Fruit fly (Drosophila melanogaster) whole organism, embryonic: Measurements from ENCODE around the gene His3.3A.

Source experiments
- Asciz ChIP-seq: fragments of 200-800 bp; sonication (Bioruptor generic); optimal IDR thresholded peaks from 2 replicates; lab custom pipeline; 2017; ENCODE audit warnings: missing biosample characterization, mild to moderate bottlenecking, missing genetic modification characterization, missing genetic modification reagents
- BtbVII ChIP-seq: fragments of 200-800 bp; sonication (Bioruptor generic); optimal IDR thresholded peaks from 3 replicates; lab custom pipeline; 2017; ENCODE audit warnings: missing biosample characterization, mild to moderate bottlenecking, missing genetic modification characterization
- CG12299 ChIP-seq: fragments of 200-800 bp; sonication (Bioruptor generic); optimal IDR thresholded peaks from 2 replicates; lab custom pipeline; 2018; ENCODE audit warnings: missing biosample characterization, mild to moderate bottlenecking, missing genetic modification characterization
- CG15514 ChIP-seq: fragments of 200-800 bp; sonication (Bioruptor generic); optimal IDR thresholded peaks from 3 replicates; lab custom pipeline; 2017; ENCODE audit warnings: missing biosample characterization, missing genetic modification characterization, mild to moderate bottlenecking, moderate library complexity, missing genetic modification reagents
- CG16779 ChIP-seq: fragments of 200-800 bp; sonication (Bioruptor generic); IDR thresholded peaks from 2 replicates; pipeline ENCODE4 v1.3.6; 2022; ENCODE audit warnings: missing biosample characterization, missing genetic modification characterization
- CG17385 ChIP-seq: fragments of 200-800 bp; sonication (Bioruptor generic); optimal IDR thresholded peaks from 3 replicates; lab custom pipeline; 2018; ENCODE audit warnings: missing biosample characterization, mild to moderate bottlenecking, missing genetic modification characterization
- CG1792 ChIP-seq: fragments of 200-800 bp; sonication (Bioruptor generic); optimal IDR thresholded peaks from 2 replicates; lab custom pipeline; 2016; ENCODE audit warnings: missing biosample characterization, missing genetic modification characterization
- CG18619 ChIP-seq: fragments of 200-800 bp; sonication (Bioruptor generic); optimal IDR thresholded peaks from 3 replicates; lab custom pipeline; 2017; ENCODE audit warnings: missing biosample characterization, mild to moderate bottlenecking, missing genetic modification characterization
- CG4360 ChIP-seq: fragments of 200-800 bp; sonication (Bioruptor generic); IDR thresholded peaks from 2 replicates; pipeline ENCODE4 v1.3.6; 2022; ENCODE audit warnings: missing biosample characterization, missing genetic modification characterization
- CG5180 ChIP-seq: fragments of 200-800 bp; sonication (Bioruptor generic); optimal IDR thresholded peaks from 3 replicates; lab custom pipeline; 2017; ENCODE audit warnings: missing biosample characterization, missing genetic modification characterization, mild to moderate bottlenecking, moderate library complexity, missing genetic modification reagents
- CG6813 ChIP-seq: fragments of 200-800 bp; sonication (Bioruptor generic); optimal IDR thresholded peaks from 2 replicates; lab custom pipeline; 2017; ENCODE audit warnings: missing biosample characterization, missing genetic modification characterization, mild to moderate bottlenecking, moderate library complexity, missing genetic modification reagents
- CG7271 ChIP-seq: fragments of 200-800 bp; sonication (Bioruptor generic); optimal IDR thresholded peaks from 2 replicates; lab custom pipeline; 2018; ENCODE audit warnings: missing biosample characterization, mild to moderate bottlenecking, missing genetic modification characterization, moderate library complexity
- CG7556 ChIP-seq: fragments of 200-800 bp; sonication (Bioruptor generic); optimal IDR thresholded peaks from 2 replicates; lab custom pipeline; 2017; ENCODE audit warnings: missing biosample characterization, mild to moderate bottlenecking, missing genetic modification characterization
- CG7839 ChIP-seq: fragments of 200-800 bp; sonication (Bioruptor generic); optimal IDR thresholded peaks from 3 replicates; lab custom pipeline; 2018; ENCODE audit warnings: missing biosample characterization, mild to moderate bottlenecking, missing genetic modification characterization, moderate library complexity
- CG7987 ChIP-seq: fragments of 200-800 bp; sonication (Bioruptor generic); optimal IDR thresholded peaks from 2 replicates; lab custom pipeline; 2018; ENCODE audit warnings: missing biosample characterization, mild to moderate bottlenecking, missing genetic modification characterization, moderate library complexity
- CG8290 ChIP-seq, 3 experiments: fragments of 200-800 bp; sonication (Bioruptor generic); optimal IDR thresholded peaks; 2 replicates each; lab custom pipeline; 2016 to 2019; ENCODE audit warnings: missing biosample characterization in 3 of 3, missing genetic modification characterization in 3 of 3, mild to moderate bottlenecking in 2 of 3, moderate library complexity in 1 of 3
- CG8359 ChIP-seq: fragments of 200-800 bp; sonication (Bioruptor generic); optimal IDR thresholded peaks from 2 replicates; lab custom pipeline; 2017; ENCODE audit warnings: missing biosample characterization, mild to moderate bottlenecking, missing genetic modification characterization, borderline replicate concordance
- CG9437 ChIP-seq: fragments of 200-800 bp; sonication (Bioruptor generic); optimal IDR thresholded peaks from 2 replicates; lab custom pipeline; 2018; ENCODE audit warnings: missing biosample characterization, mild to moderate bottlenecking, missing genetic modification characterization
- Ets97D ChIP-seq: fragments of 200-800 bp; sonication (Bioruptor generic); optimal IDR thresholded peaks from 3 replicates; lab custom pipeline; 2016; ENCODE audit warnings: missing biosample characterization, missing genetic modification characterization
- Hand ChIP-seq: fragments of 200-800 bp; sonication (Bioruptor generic); optimal IDR thresholded peaks from 2 replicates; lab custom pipeline; 2017; ENCODE audit warnings: mild to moderate bottlenecking, missing biosample characterization, missing genetic modification reagents, missing genetic modification characterization
- Lim3 ChIP-seq: fragments of 200-800 bp; sonication (Bioruptor generic); IDR thresholded peaks from 2 replicates; pipeline ENCODE4 v1.3.6; 2022; ENCODE audit warnings: missing biosample characterization, missing genetic modification characterization
- MTF-1 ChIP-seq: fragments of 200-800 bp; sonication (Bioruptor generic); optimal IDR thresholded peaks from 2 replicates; lab custom pipeline; 2018; ENCODE audit warnings: missing biosample characterization, mild to moderate bottlenecking, missing genetic modification characterization, borderline replicate concordance
- NfI ChIP-seq: fragments of 200-800 bp; sonication (Bioruptor generic); optimal IDR thresholded peaks from 3 replicates; lab custom pipeline; 2018; ENCODE audit warnings: missing biosample characterization, mild to moderate bottlenecking, missing genetic modification characterization, moderate library complexity
- Trl ChIP-seq, 3 experiments: fragments of >200 bp in 2 of 3; fragments of 200-800 bp in 1 of 3; sonication (Bioruptor generic) in 1 of 3; optimal IDR thresholded peaks; 2 replicates in 1 of 3; 3 replicates in 2 of 3; lab custom pipeline; 2016 to 2017; ENCODE audit warnings: missing biosample characterization in 1 of 3, missing genetic modification characterization in 1 of 3
- ac ChIP-seq: fragments of 200-800 bp; sonication (Bioruptor generic); optimal IDR thresholded peaks from 3 replicates; lab custom pipeline; 2017; ENCODE audit warnings: missing biosample characterization, mild to moderate bottlenecking, missing genetic modification characterization
- dpn ChIP-seq, 2 experiments: fragments of 200-800 bp; sonication (Bioruptor generic); optimal IDR thresholded peaks; 3 replicates each; lab custom pipeline; 2016; ENCODE audit warnings: missing biosample characterization in 2 of 2, missing genetic modification characterization in 2 of 2
- ewg ChIP-seq: fragments of 200-800 bp; sonication (Bioruptor generic); optimal IDR thresholded peaks from 3 replicates; lab custom pipeline; 2017; ENCODE audit warnings: mild to moderate bottlenecking, missing biosample characterization, missing genetic modification reagents, missing genetic modification characterization
- fd64A ChIP-seq: fragments of 200-800 bp; sonication (Bioruptor generic); optimal IDR thresholded peaks from 3 replicates; lab custom pipeline; 2018; ENCODE audit warnings: missing biosample characterization, mild to moderate bottlenecking, missing genetic modification characterization
- klu ChIP-seq: fragments of 200-800 bp; sonication (Bioruptor generic); IDR thresholded peaks from 2 replicates; pipeline ENCODE4 v1.3.6; 2022; ENCODE audit warnings: missing biosample characterization, missing genetic modification characterization
- lab ChIP-seq: fragments of 200-800 bp; sonication (Bioruptor generic); optimal IDR thresholded peaks from 3 replicates; lab custom pipeline; 2017; ENCODE audit warnings: missing biosample characterization, missing genetic modification characterization, mild to moderate bottlenecking, moderate library complexity, missing genetic modification reagents
- lbe ChIP-seq: fragments of 200-800 bp; sonication (Bioruptor generic); optimal IDR thresholded peaks from 2 replicates; lab custom pipeline; 2016; ENCODE audit warnings: missing biosample characterization, mild to moderate bottlenecking, missing genetic modification characterization
- lilli ChIP-seq: fragments of 200-800 bp; sonication (Bioruptor generic); optimal IDR thresholded peaks from 3 replicates; lab custom pipeline; 2016; ENCODE audit warnings: missing biosample characterization, missing genetic modification characterization
- mirr ChIP-seq: fragments of 200-800 bp; sonication (Bioruptor generic); optimal IDR thresholded peaks from 3 replicates; lab custom pipeline; 2018; ENCODE audit warnings: missing biosample characterization, mild to moderate bottlenecking, missing genetic modification characterization
- otp ChIP-seq: fragments of 200-800 bp; sonication (Bioruptor generic); IDR thresholded peaks from 3 replicates; pipeline ENCODE4, ENCODE4 v1.3.6; 2022; ENCODE audit warnings: missing biosample characterization, missing genetic modification characterization
- scrt ChIP-seq: fragments of 200-800 bp; sonication (Bioruptor generic); optimal IDR thresholded peaks from 2 replicates; lab custom pipeline; 2018; ENCODE audit warnings: missing biosample characterization, mild to moderate bottlenecking, missing genetic modification characterization, moderate library complexity
- sd ChIP-seq: fragments of 200-800 bp; sonication (Bioruptor generic); optimal IDR thresholded peaks from 3 replicates; lab custom pipeline; 2018; ENCODE audit warnings: missing biosample characterization, mild to moderate bottlenecking, missing genetic modification characterization, moderate library complexity
- stwl ChIP-seq: fragments of 200-800 bp; sonication (Bioruptor generic); optimal IDR thresholded peaks from 3 replicates; lab custom pipeline; 2018; ENCODE audit warnings: missing biosample characterization, mild to moderate bottlenecking, missing genetic modification characterization, moderate library complexity
- vvl ChIP-seq: fragments of 200-800 bp; sonication (Bioruptor generic); IDR thresholded peaks from 2 replicates; pipeline ENCODE4 v1.3.6; 2022; ENCODE audit warnings: missing biosample characterization, missing genetic modification characterization

Gene His3.3A

DNA sequence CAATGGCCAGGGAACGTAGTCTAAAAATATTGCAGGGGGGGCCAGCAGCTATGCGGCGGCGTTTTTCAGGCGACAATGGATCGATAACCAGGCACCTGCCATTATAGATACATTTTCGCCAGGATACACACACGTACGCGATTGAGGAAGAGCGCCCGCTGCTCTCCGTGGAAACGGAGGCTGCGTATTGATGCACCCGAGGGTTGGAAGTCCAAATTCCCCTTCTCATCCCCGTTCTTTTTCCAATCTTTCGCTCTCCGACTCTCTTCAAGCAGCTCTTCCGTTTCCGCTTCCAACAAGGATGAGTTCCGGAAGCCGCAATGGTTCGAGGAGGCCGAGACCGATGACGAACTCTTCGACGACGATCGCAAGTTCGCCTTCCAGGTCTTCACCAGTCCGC is 41.9 kb downstream of the His3.3A start (continued):
- TF ChIP-seq CG4360 (GFP tag; lab: Robert Waterston, UW) = 0 out of 2 replicates have a peak, but pooled peaks have one; percentile 25
- peak; percentile 13 for TF ChIP-seq fd64A (GFP tag; lab: Kevin White, UChicago)
- TF ChIP-seq otp (GFP tag; lab: Robert Waterston, UW) = 0 out of 3 replicates have a peak, but pooled peaks have one; percentile 34
- peak; percentile 87 for TF ChIP-seq ewg (GFP tag; lab: Kevin White, UChicago)
- no peak for TF ChIP-seq CG8290 (GFP tag; optimal IDR thresholded peaks at IDR 0.05; lab: Kevin White, UChicago)
- peak in 1 of 2 experiments; percentile 51 for TF ChIP-seq CG8290 (tag; optimal IDR thresholded peaks at IDR 0.05; lab: Kevin White, UChicago)
- TF ChIP-seq CG7556 (GFP tag; lab: Kevin White, UChicago) = no peak
- peak; percentile 89 for TF ChIP-seq CG6813 (GFP tag; lab: Kevin White, UChicago)
- no peak for TF ChIP-seq Lim3 (GFP tag; lab: Robert Waterston, UW)
- TF ChIP-seq BtbVII (GFP tag; lab: Kevin White, UChicago) = peak; percentile 58
- TF ChIP-seq MTF-1 (GFP tag; lab: Kevin White, UChicago) = peak; percentile 63
- no peak for TF ChIP-seq stwl (tag; lab: Kevin White, UChicago)
- TF ChIP-seq CG17385 (GFP tag; lab: Kevin White, UChicago) = peak; percentile 36
- peak; percentile 84 for TF ChIP-seq lab (GFP tag; lab: Kevin White, UChicago)
- TF ChIP-seq CG9437 (GFP tag; lab: Kevin White, UChicago) = no peak
- TF ChIP-seq dpn (GFP tag; optimal IDR thresholded peaks at IDR 0.05; lab: Kevin White, UChicago) = no peak
- peak; percentile 7 for TF ChIP-seq CG12299 (tag; lab: Kevin White, UChicago)
- 0 out of 2 replicates have a peak, but pooled peaks have one; percentile 41 for TF ChIP-seq CG16779
- peak; percentile 55 for TF ChIP-seq scrt
- no peak for TF ChIP-seq CG18619 (GFP tag; lab: Kevin White, UChicago)
- TF ChIP-seq CG1792 (GFP tag; lab: Kevin White, UChicago) = no peak
- no peak for TF ChIP-seq CG7839 (tag; lab: Kevin White, UChicago)
- peak; percentile 14 for TF ChIP-seq Asciz (GFP tag; lab: Kevin White, UChicago)
- peak; percentile 33 to 34 for TF ChIP-seq Trl (optimal IDR thresholded peaks at IDR 0.05; lab: Kevin White, UChicago)
- TF ChIP-seq Trl (GFP tag; optimal IDR thresholded peaks at IDR 0.05; lab: Kevin White, UChicago) = peak; percentile 23
- TF ChIP-seq Hand (GFP tag; lab: Kevin White, UChicago) = peak; percentile 81
- TF ChIP-seq sd = no peak
- TF ChIP-seq mirr (GFP tag; lab: Kevin White, UChicago) = peak; percentile 75
- TF ChIP-seq vvl = peak; percentile 33; the same call in 1 of the 2 replicates
- TF ChIP-seq CG8359 = peak; percentile 53
- no peak for TF ChIP-seq lbe (GFP tag; lab: Kevin White, UChicago)
- peak; percentile 45 for TF ChIP-seq CG5180
- TF ChIP-seq CG7271 (tag; lab: Kevin White, UChicago) = peak; percentile 15
- TF ChIP-seq CG7987 (GFP tag; lab: Kevin White, UChicago) = peak; percentile 68
- no peak for TF ChIP-seq lilli (GFP tag; lab: Kevin White, UChicago)
- TF ChIP-seq CG15514 (GFP tag; lab: Kevin White, UChicago) = peak; percentile 82
- peak; percentile 40 for TF ChIP-seq NfI (GFP tag; lab: Kevin White, UChicago)
- TF ChIP-seq klu (GFP tag; lab: Robert Waterston, UW) = no peak
- peak; percentile 92 for TF ChIP-seq Ets97D (GFP tag; lab: Kevin White, UChicago)
- TF ChIP-seq ac (GFP tag; lab: Kevin White, UChicago) = peak; percentile 16
